Worm (Caenorhabditis elegans): Measurements from ENCODE around the gene ril-1.

DNA sequence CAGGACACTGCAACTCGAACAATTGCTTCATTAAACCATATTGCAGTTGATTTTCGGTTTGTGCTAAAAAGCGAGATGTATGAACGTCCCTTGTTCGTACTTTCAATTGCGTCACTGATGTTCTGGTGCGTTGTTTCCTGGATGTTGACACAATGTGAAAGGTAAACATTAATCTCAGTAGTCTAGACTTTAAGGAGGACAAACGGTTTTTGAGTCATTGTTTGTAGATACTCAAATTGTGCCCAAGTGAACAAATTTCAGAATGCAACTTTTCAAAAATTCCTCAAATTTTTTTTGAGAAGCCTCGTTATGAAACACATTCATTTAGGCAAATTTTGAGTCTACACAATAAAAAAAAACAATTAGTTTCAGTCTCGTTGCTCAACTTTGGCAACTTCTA, 17.0 kb upstream of the ril-1 start:
- TF ChIP-seq lin-13 (tag; optimal IDR thresholded peaks at IDR 0.05): no peak
- no peak for TF ChIP-seq snpc-4 (tag; optimal IDR thresholded peaks at IDR 0.05)
- TF ChIP-seq elt-3 (tag; optimal IDR thresholded peaks at IDR 0.05): no peak
- TF ChIP-seq ceh-43 (GFP tag; optimal IDR thresholded peaks at IDR 0.05): no peak
- TF ChIP-seq nhr-12 (tag; optimal IDR thresholded peaks at IDR 0.05): no peak
- no peak for TF ChIP-seq nhr-237 (tag; optimal IDR thresholded peaks at IDR 0.05)
- no peak for TF ChIP-seq unc-39 (tag; optimal IDR thresholded peaks at IDR 0.05)
- TF ChIP-seq elt-1 (tag; optimal IDR thresholded peaks at IDR 0.05; ENCODE audit: borderline replicate concordance, insufficient read depth): no peak
- no peak for TF ChIP-seq mls-2 (tag; optimal IDR thresholded peaks at IDR 0.05)
- no peak for TF ChIP-seq mab-5 (tag; optimal IDR thresholded peaks at IDR 0.05)
- no peak for TF ChIP-seq blmp-1 (tag; optimal IDR thresholded peaks at IDR 0.05)
- TF ChIP-seq pha-4 (tag; optimal IDR thresholded peaks at IDR 0.05): no peak
